Worm (Caenorhabditis elegans): ENCODE measurements around the gene F32A5.4.

F32A5.4 gene

ce11 chrII:7228646-7229200 is at the start of gene F32A5.4:
Gene F32A5.4, plus strand, starts transcription at chrII:7229150.
- no peak for TF ChIP-seq tbx-8 (GFP tag; optimal IDR thresholded peaks at IDR 0.05)
- no peak for TF ChIP-seq snpc-4 (tag; optimal IDR thresholded peaks at IDR 0.05)
- TF ChIP-seq unc-62 (GFP tag; optimal IDR thresholded peaks at IDR 0.05), result no peak
- no peak for TF ChIP-seq lsy-2 (tag; optimal IDR thresholded peaks at IDR 0.05)
- no peak for TF ChIP-seq nhr-76 (tag; optimal IDR thresholded peaks at IDR 0.05)
- TF ChIP-seq mls-2 (tag; optimal IDR thresholded peaks at IDR 0.05), result no peak
- TF ChIP-seq nhr-12 (tag; optimal IDR thresholded peaks at IDR 0.05), result no peak
- no peak for TF ChIP-seq mab-5 (tag; optimal IDR thresholded peaks at IDR 0.05)
- no peak for TF ChIP-seq nhr-237 (tag; optimal IDR thresholded peaks at IDR 0.05)
- TF ChIP-seq mep-1 (tag; optimal IDR thresholded peaks at IDR 0.05), result no peak
- no peak for TF ChIP-seq nhr-2 (tag; optimal IDR thresholded peaks at IDR 0.05)
- no peak for TF ChIP-seq nhr-28 (tag; optimal IDR thresholded peaks at IDR 0.05)
- TF ChIP-seq ztf-11 (tag; optimal IDR thresholded peaks at IDR 0.05), result no peak
- TF ChIP-seq lin-32 (GFP tag; optimal IDR thresholded peaks at IDR 0.05), result no peak
- TF ChIP-seq zip-8 (tag; optimal IDR thresholded peaks at IDR 0.05), result no peak

ce11 chrII:7182630-7183029 is 46.3 kb upstream of the F32A5.4 start:
- TF ChIP-seq mls-2 (tag; optimal IDR thresholded peaks at IDR 0.05), result peak; percentile 7
- TF ChIP-seq ces-1 (GFP tag; optimal IDR thresholded peaks at IDR 0.05), result peak; percentile 86
- no peak for TF ChIP-seq ceh-39 (tag; optimal IDR thresholded peaks at IDR 0.05)
- TF ChIP-seq unc-120 (tag; optimal IDR thresholded peaks at IDR 0.05; ENCODE audit: poor library complexity, severe bottlenecking), result peak; percentile 87
- no peak for TF ChIP-seq nhr-28 (tag; optimal IDR thresholded peaks at IDR 0.05)

ce11 chrII:7183493-7184272 is 45.3 kb upstream of the F32A5.4 start, which contains the start of gene pdl-1:
Gene pdl-1, plus strand, starts transcription at chrII:7183801.
- peak; percentile 91 for TF ChIP-seq unc-120 (tag; optimal IDR thresholded peaks at IDR 0.05; ENCODE audit: poor library complexity, severe bottlenecking)
- peak; percentile 97 for TF ChIP-seq sptf-1 (tag; optimal IDR thresholded peaks at IDR 0.05)
- peak; percentile 74 for TF ChIP-seq hlh-1 (tag; optimal IDR thresholded peaks at IDR 0.05)
- TF ChIP-seq pha-4 (tag; optimal IDR thresholded peaks at IDR 0.05), result peak; percentile 84
- no peak for TF ChIP-seq elt-3 (tag; optimal IDR thresholded peaks at IDR 0.05)
- peak; percentile 93 for TF ChIP-seq lin-32 (GFP tag; optimal IDR thresholded peaks at IDR 0.05)
- no peak for TF ChIP-seq snpc-4 (tag; optimal IDR thresholded peaks at IDR 0.05)
- TF ChIP-seq unc-39 (tag; optimal IDR thresholded peaks at IDR 0.05), result peak; percentile 59
- peak; percentile 67 for TF ChIP-seq nhr-76 (tag; optimal IDR thresholded peaks at IDR 0.05)
- TF ChIP-seq ceh-39 (tag; optimal IDR thresholded peaks at IDR 0.05), result no peak
- peak; percentile 45 for TF ChIP-seq unc-62 (GFP tag; optimal IDR thresholded peaks at IDR 0.05)
- TF ChIP-seq ceh-83 (GFP tag; optimal IDR thresholded peaks at IDR 0.05), result peak; percentile 98
- TF ChIP-seq ceh-43 (GFP tag; optimal IDR thresholded peaks at IDR 0.05), result peak; percentile 91
- TF ChIP-seq bed-3 (GFP tag; optimal IDR thresholded peaks at IDR 0.05), result peak; percentile 92
- TF ChIP-seq lsy-2 (tag; optimal IDR thresholded peaks at IDR 0.05), result peak; percentile 12
- TF ChIP-seq sem-2 (GFP tag; optimal IDR thresholded peaks at IDR 0.05), result peak; percentile 93
- peak; percentile 94 for TF ChIP-seq ham-2 (GFP tag; optimal IDR thresholded peaks at IDR 0.05)
- TF ChIP-seq elt-1 (tag; optimal IDR thresholded peaks at IDR 0.05; ENCODE audit: borderline replicate concordance, insufficient read depth), result peak; percentile 21
- TF ChIP-seq nhr-2 (tag; optimal IDR thresholded peaks at IDR 0.05), result no peak
- peak; percentile 98 for TF ChIP-seq mls-2 (tag; optimal IDR thresholded peaks at IDR 0.05)
- TF ChIP-seq ztf-11 (tag; optimal IDR thresholded peaks at IDR 0.05), result peak; percentile 60
- TF ChIP-seq mab-5 (tag; optimal IDR thresholded peaks at IDR 0.05), result peak; percentile 2
- no peak for TF ChIP-seq nhr-12 (tag; optimal IDR thresholded peaks at IDR 0.05)
- peak; percentile 98 for TF ChIP-seq drap-1 (GFP tag; optimal IDR thresholded peaks at IDR 0.05)
- TF ChIP-seq blmp-1 (tag; optimal IDR thresholded peaks at IDR 0.05), result peak; percentile 5
- TF ChIP-seq nhr-237 (tag; optimal IDR thresholded peaks at IDR 0.05), result peak; percentile 21
- TF ChIP-seq tbx-8 (GFP tag; optimal IDR thresholded peaks at IDR 0.05), result peak; percentile 78
- TF ChIP-seq flh-1 (GFP tag; optimal IDR thresholded peaks at IDR 0.05), result peak; percentile 90
- no peak for TF ChIP-seq zip-8 (tag; optimal IDR thresholded peaks at IDR 0.05)
- no peak for TF ChIP-seq ces-1 (GFP tag; optimal IDR thresholded peaks at IDR 0.05)
- peak; percentile 96 for TF ChIP-seq M03D4.4 (tag; optimal IDR thresholded peaks at IDR 0.05)
- peak; percentile 43 for TF ChIP-seq nhr-28 (tag; optimal IDR thresholded peaks at IDR 0.05)
- TF ChIP-seq cnd-1 (tag; optimal IDR thresholded peaks at IDR 0.05), result peak; percentile 97
- peak; percentile 55 for TF ChIP-seq lin-13 (tag; optimal IDR thresholded peaks at IDR 0.05)
- no peak for TF ChIP-seq mep-1 (tag; optimal IDR thresholded peaks at IDR 0.05)

Data from whole organism, mixed stage, embryonic.